Worm (Caenorhabditis elegans) whole organism, late embryonic: ENCODE data around the gene W06G6.10.

ENCODE experiments used
- C08G9.2 ChIP-seq: sonication (generic microtip); optimal IDR thresholded peaks from 2 replicates; lab custom pipeline; 2016; ENCODE audit warnings: mild to moderate bottlenecking, missing genetic modification characterization, moderate library complexity, missing compliant biosample characterization
- F13H6.1 ChIP-seq: sonication (generic microtip); optimal IDR thresholded peaks from 2 replicates; lab custom pipeline; 2016; ENCODE audit warnings: missing genetic modification characterization, missing compliant biosample characterization
- K02D7.2 ChIP-seq: sonication (generic microtip); optimal IDR thresholded peaks from 2 replicates; lab custom pipeline; 2017; ENCODE audit warnings: mild to moderate bottlenecking, missing genetic modification characterization, missing compliant biosample characterization
- K09A11.1 ChIP-seq: sonication (generic microtip); optimal IDR thresholded peaks from 2 replicates; lab custom pipeline; 2017; ENCODE audit warnings: antibody characterized with exemption, mild to moderate bottlenecking, missing genetic modification characterization, missing compliant biosample characterization; ENCODE audit not compliant: insufficient read depth
- Y22D7AL.16 ChIP-seq: sonication (generic microtip); optimal IDR thresholded peaks from 2 replicates; lab custom pipeline; 2016; ENCODE audit warnings: missing genetic modification characterization, missing compliant biosample characterization
- ahr-1 ChIP-seq: sonication (generic microtip); optimal IDR thresholded peaks from 2 replicates; lab custom pipeline; 2016; ENCODE audit warnings: missing genetic modification characterization, missing compliant biosample characterization
- ceh-14 ChIP-seq: sonication (generic microtip); optimal IDR thresholded peaks from 2 replicates; lab custom pipeline; 2016; ENCODE audit warnings: missing genotype, missing genetic modification characterization, missing compliant biosample characterization
- ceh-18 ChIP-seq: sonication (generic microtip); optimal IDR thresholded peaks from 2 replicates; lab custom pipeline; 2016; ENCODE audit warnings: missing genetic modification characterization, missing compliant biosample characterization
- ceh-19 ChIP-seq: fragments of 200-800 bp; sonication (Bioruptor generic); optimal IDR thresholded peaks from 2 replicates; lab custom pipeline; 2018; ENCODE audit warnings: mild to moderate bottlenecking, missing genetic modification characterization, missing compliant biosample characterization
- ceh-30 ChIP-seq: fragments of 150-350 bp; optimal IDR thresholded peaks from 2 replicates; lab custom pipeline; 2014; ENCODE audit warnings: missing biosample characterization, missing genetic modification characterization
- ceh-31 ChIP-seq: sonication (generic microtip); optimal IDR thresholded peaks from 2 replicates; lab custom pipeline; 2016; ENCODE audit warnings: missing genetic modification characterization, missing compliant biosample characterization
- ceh-6 ChIP-seq: fragments of 200-800 bp; sonication (Bioruptor generic); optimal IDR thresholded peaks from 2 replicates; lab custom pipeline; 2018; ENCODE audit warnings: mild to moderate bottlenecking, missing genetic modification characterization, missing compliant biosample characterization
- ceh-9 ChIP-seq: sonication (generic microtip); optimal IDR thresholded peaks from 2 replicates; lab custom pipeline; 2016; ENCODE audit warnings: mild to moderate bottlenecking, missing genetic modification characterization, inconsistent platforms, missing compliant biosample characterization
- dve-1 ChIP-seq: sonication (generic microtip); optimal IDR thresholded peaks from 2 replicates; lab custom pipeline; 2017; ENCODE audit warnings: antibody characterized with exemption, mild to moderate bottlenecking, missing genetic modification characterization, missing compliant biosample characterization
- elt-2 ChIP-seq: sonication (generic microtip); optimal IDR thresholded peaks from 2 replicates; lab custom pipeline; 2016; ENCODE audit warnings: missing genetic modification reagents, missing genetic modification characterization, missing compliant biosample characterization
- ets-4 ChIP-seq: sonication (generic microtip); optimal IDR thresholded peaks from 2 replicates; lab custom pipeline; 2016; ENCODE audit warnings: missing genetic modification characterization, missing compliant biosample characterization
- eyg-1 ChIP-seq: sonication (generic microtip); optimal IDR thresholded peaks from 2 replicates; lab custom pipeline; 2016; ENCODE audit warnings: missing genotype, missing genetic modification characterization, missing compliant biosample characterization
- fax-1 ChIP-seq: sonication (generic microtip); optimal IDR thresholded peaks from 2 replicates; lab custom pipeline; 2016; ENCODE audit warnings: missing genotype, missing genetic modification characterization, missing compliant biosample characterization
- fkh-10 ChIP-seq: fragments of 150-350 bp; optimal IDR thresholded peaks from 2 replicates; lab custom pipeline; 2014; ENCODE audit warnings: missing biosample characterization, missing genetic modification reagents, missing genetic modification characterization
- fkh-6 ChIP-seq: sonication (generic microtip); optimal IDR thresholded peaks from 2 replicates; lab custom pipeline; 2016; ENCODE audit warnings: missing genetic modification characterization, missing compliant biosample characterization
- hlh-13 ChIP-seq: fragments of 200-800 bp; sonication (Bioruptor generic); optimal IDR thresholded peaks from 2 replicates; lab custom pipeline; 2018; ENCODE audit warnings: mild to moderate bottlenecking, missing genetic modification characterization, missing compliant biosample characterization
- hlh-30 ChIP-seq: sonication (generic microtip); optimal IDR thresholded peaks from 2 replicates; lab custom pipeline; 2017; ENCODE audit warnings: antibody characterized with exemption, missing genetic modification characterization, missing compliant biosample characterization; ENCODE audit not compliant: insufficient read depth
- hlh-8 ChIP-seq: sonication (generic microtip); optimal IDR thresholded peaks from 2 replicates; lab custom pipeline; 2016; ENCODE audit warnings: missing genotype, missing genetic modification characterization, missing compliant biosample characterization
- lim-6 ChIP-seq: sonication (generic microtip); optimal IDR thresholded peaks from 2 replicates; lab custom pipeline; 2016; ENCODE audit warnings: missing genetic modification characterization, missing compliant biosample characterization
- lin-11 ChIP-seq: fragments of 200-800 bp; sonication (Bioruptor generic); optimal IDR thresholded peaks from 2 replicates; lab custom pipeline; 2018; ENCODE audit warnings: mild to moderate bottlenecking, missing genetic modification characterization, missing compliant biosample characterization
- mec-3 ChIP-seq: sonication (generic microtip); optimal IDR thresholded peaks from 2 replicates; lab custom pipeline; 2016; ENCODE audit warnings: borderline replicate concordance, missing genetic modification characterization, missing compliant biosample characterization
- nfya-1 ChIP-seq: sonication (generic microtip); optimal IDR thresholded peaks from 2 replicates; lab custom pipeline; 2017; ENCODE audit warnings: missing genetic modification characterization, mild to moderate bottlenecking, missing compliant biosample characterization, antibody characterized with exemption, moderate library complexity
- nhr-232 ChIP-seq: sonication (generic microtip); optimal IDR thresholded peaks from 2 replicates; lab custom pipeline; 2016; ENCODE audit warnings: missing genetic modification characterization, missing compliant biosample characterization
- npax-4 ChIP-seq: sonication (generic microtip); optimal IDR thresholded peaks from 2 replicates; lab custom pipeline; 2016; ENCODE audit warnings: missing genetic modification characterization, missing compliant biosample characterization
- pag-3 ChIP-seq: sonication (generic microtip); optimal IDR thresholded peaks from 2 replicates; lab custom pipeline; 2016; ENCODE audit warnings: missing compliant biosample characterization, missing genetic modification characterization, borderline replicate concordance
- pat-9 ChIP-seq: fragments of 200-800 bp; sonication (Bioruptor generic); optimal IDR thresholded peaks from 2 replicates; lab custom pipeline; 2018; ENCODE audit warnings: mild to moderate bottlenecking, missing genetic modification characterization, moderate library complexity, missing compliant biosample characterization
- pax-1 ChIP-seq: fragments of 150-350 bp; optimal IDR thresholded peaks from 2 replicates; lab custom pipeline; 2014; ENCODE audit warnings: missing biosample characterization, missing genetic modification characterization
- pha-4 ChIP-seq: fragments of 150-350 bp; optimal IDR thresholded peaks from 2 replicates; lab custom pipeline; 2018; ENCODE audit warnings: missing biosample characterization, missing genetic modification reagents, missing genetic modification characterization
- ref-2 ChIP-seq: sonication (generic microtip); optimal IDR thresholded peaks from 2 replicates; lab custom pipeline; 2016; ENCODE audit warnings: missing genetic modification characterization, missing compliant biosample characterization
- sox-2 ChIP-seq: fragments of 200-800 bp; sonication (Bioruptor generic); IDR thresholded peaks from 2 replicates; pipeline ENCODE4 v1.3.6; 2022; ENCODE audit warnings: missing genetic modification reagents, missing genetic modification characterization, missing compliant biosample characterization
- sox-4 ChIP-seq: sonication (generic microtip); optimal IDR thresholded peaks from 2 replicates; lab custom pipeline; 2017; ENCODE audit warnings: mild to moderate bottlenecking, missing genetic modification characterization, inconsistent platforms, missing compliant biosample characterization
- tbx-2 ChIP-seq: sonication (generic microtip); optimal IDR thresholded peaks from 2 replicates; lab custom pipeline; 2016; ENCODE audit warnings: missing genetic modification characterization, missing compliant biosample characterization
- ttx-3 ChIP-seq: sonication (generic microtip); optimal IDR thresholded peaks from 2 replicates; lab custom pipeline; 2016; ENCODE audit warnings: missing genetic modification reagents, missing genetic modification characterization, missing compliant biosample characterization
- unc-42 ChIP-seq: sonication (generic microtip); optimal IDR thresholded peaks from 2 replicates; lab custom pipeline; 2016; ENCODE audit warnings: missing genotype, missing genetic modification characterization, missing compliant biosample characterization
- unc-86 ChIP-seq: sonication (generic microtip); optimal IDR thresholded peaks from 2 replicates; lab custom pipeline; 2016; ENCODE audit warnings: missing genetic modification characterization, missing compliant biosample characterization
- zip-5 ChIP-seq: sonication (generic microtip); optimal IDR thresholded peaks from 2 replicates; lab custom pipeline; 2016; ENCODE audit warnings: missing genetic modification characterization, missing compliant biosample characterization
- ztf-16 ChIP-seq: sonication (generic microtip); optimal IDR thresholded peaks from 2 replicates; lab custom pipeline; 2017; ENCODE audit warnings: missing genetic modification characterization, missing compliant biosample characterization

Gene W06G6.10

DNA sequence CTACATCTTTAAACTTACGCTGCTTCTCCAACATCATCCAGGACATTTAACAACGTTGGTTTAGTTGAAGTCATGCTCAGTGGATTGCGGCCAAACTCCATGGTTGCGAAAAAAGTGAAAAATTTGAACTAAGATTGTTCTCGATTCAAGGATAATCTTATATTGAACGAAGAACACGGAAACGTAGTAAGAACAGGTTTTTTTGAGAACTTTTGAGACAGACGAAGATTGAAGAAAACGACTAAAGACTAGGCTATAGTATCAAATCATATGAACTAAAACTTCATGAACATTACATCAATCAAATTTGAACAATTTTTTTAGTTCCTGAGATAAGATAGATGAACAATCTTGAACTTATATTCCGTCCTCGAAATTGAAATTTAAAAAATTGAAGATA, at the start of gene W06G6.10:
Gene W06G6.10, minus strand, starts transcription at position 101 of the 400 bp plus-strand sequence.
- TF ChIP-seq hlh-13 (no peak), ets-4 (tag; lab: Kevin White, UChicago) (no peak), F13H6.1 (tag; lab: Kevin White, UChicago) (no peak), pha-4 (tag; lab: Kevin White, UChicago) (no peak), fkh-6 (tag; lab: Kevin White, UChicago) (no peak), eyg-1 (no peak), lin-11 (tag; lab: Kevin White, UChicago) (no peak), fax-1 (no peak)
- TF ChIP-seq, all 69 proteins: peak for 0

DNA sequence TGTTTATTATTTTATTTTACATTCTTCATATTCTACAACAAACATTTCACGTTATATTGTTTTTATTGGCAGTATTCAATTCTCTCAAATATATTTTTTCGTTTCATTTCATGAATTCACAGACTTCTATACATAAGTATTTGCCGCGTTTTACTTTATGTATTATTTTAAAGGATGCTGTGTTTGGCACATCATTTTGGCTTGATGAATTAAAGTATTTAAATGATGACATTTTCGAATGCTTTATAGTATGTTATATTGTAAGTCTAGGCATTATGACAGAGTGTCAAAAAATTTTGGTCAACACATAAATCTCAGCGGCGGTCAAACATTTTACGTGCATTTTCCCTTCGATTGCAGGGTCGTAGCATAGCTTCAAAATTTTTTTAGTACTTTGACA, 48.5 kb upstream of the W06G6.10 start:
- TF ChIP-seq zip-5 (no peak), hlh-13 (no peak), sox-2 (GFP tag; lab: Robert Waterston, UW) (no peak), nhr-232 (tag; lab: Kevin White, UChicago) (no peak), ztf-16 (tag; lab: Kevin White, UChicago) (no peak), C08G9.2 (tag; lab: Kevin White, UChicago) (no peak), elt-2 (tag; lab: Kevin White, UChicago) (no peak), npax-4 (tag; lab: Kevin White, UChicago) (no peak), fkh-10 (no peak), pax-1 (no peak), ref-2 (tag; lab: Kevin White, UChicago) (no peak), K09A11.1 (tag; lab: Kevin White, UChicago) (no peak), Y22D7AL.16 (tag; lab: Kevin White, UChicago) (no peak), ceh-18 (tag; lab: Kevin White, UChicago) (no peak), nfya-1 (no peak)

DNA sequence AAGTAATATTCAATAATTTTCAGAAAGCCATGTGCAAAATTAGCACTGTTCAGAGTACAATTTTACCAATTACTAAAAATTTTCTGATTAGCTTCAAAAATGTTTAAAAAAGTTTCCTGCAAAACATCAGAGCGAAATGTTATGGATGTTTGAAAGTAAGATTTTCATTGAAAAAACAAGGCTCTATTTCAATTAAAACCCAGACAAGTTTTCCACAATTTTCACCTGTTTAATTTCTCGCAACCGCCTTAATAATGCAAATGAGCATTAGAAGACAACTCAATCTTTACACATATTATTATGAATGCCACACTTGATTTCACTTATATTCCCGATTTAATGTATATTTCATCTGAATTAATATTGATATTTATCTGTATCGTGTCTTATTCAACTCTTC, 47.5 kb upstream of the W06G6.10 start, which contains the start of gene srz-101:
Gene srz-101, plus strand, starts transcription at position 301 of the 400 bp plus-strand sequence.
- TF ChIP-seq elt-2 (tag; lab: Kevin White, UChicago) = no peak
- no peak for TF ChIP-seq mec-3 (tag; lab: Kevin White, UChicago)
- TF ChIP-seq hlh-8 = no peak

DNA sequence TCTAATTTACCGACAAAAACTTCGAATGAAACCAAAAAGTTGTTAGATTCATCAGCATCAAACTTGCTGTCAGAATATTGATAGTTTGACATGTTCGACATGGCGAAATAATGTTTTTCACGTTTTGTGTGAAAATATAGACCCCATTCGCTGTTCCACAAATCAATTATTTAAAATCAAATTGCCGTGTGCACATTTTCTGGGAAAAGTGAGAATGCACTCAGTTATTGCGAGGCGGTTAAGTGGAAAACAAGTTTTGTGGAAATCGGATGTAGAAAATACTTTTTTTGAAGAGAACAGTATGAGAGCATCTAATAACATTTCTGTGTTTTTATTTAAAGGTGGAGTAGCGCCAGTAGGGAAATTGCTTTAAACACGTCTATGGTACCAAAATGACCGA, 46.7 kb upstream of the W06G6.10 start, which contains the start of gene srw-42:
Gene srw-42, minus strand, starts transcription at position 101 of the 400 bp plus-strand sequence.
- TF ChIP-seq C08G9.2 (tag; lab: Kevin White, UChicago) (no peak), pag-3 (tag; lab: Kevin White, UChicago) (no peak), ttx-3 (tag; lab: Kevin White, UChicago) (no peak), sox-2 (GFP tag; lab: Robert Waterston, UW) (no peak), fax-1 (no peak), K02D7.2 (tag; lab: Kevin White, UChicago) (no peak), hlh-30 (tag; lab: Kevin White, UChicago) (no peak), sox-4 (tag; lab: Kevin White, UChicago) (no peak)

- TF ChIP-seq ceh-30 (tag; lab: Kevin White, UChicago) = no peak
- no peak for TF ChIP-seq unc-86 (tag; lab: Kevin White, UChicago)
- no peak for TF ChIP-seq ceh-14
- TF ChIP-seq pha-4 (tag; lab: Kevin White, UChicago) = no peak
- TF ChIP-seq K02D7.2 (tag; lab: Kevin White, UChicago) = no peak
- no peak for TF ChIP-seq ceh-31 (tag; lab: Kevin White, UChicago)
- no peak for TF ChIP-seq ceh-19
- no peak for TF ChIP-seq ref-2 (tag; lab: Kevin White, UChicago)
- no peak for TF ChIP-seq lim-6
- no peak for TF ChIP-seq K09A11.1 (tag; lab: Kevin White, UChicago)
- no peak for TF ChIP-seq unc-42 (tag; lab: Kevin White, UChicago)
- no peak for TF ChIP-seq tbx-2 (tag; lab: Kevin White, UChicago)
- TF ChIP-seq pag-3 (tag; lab: Kevin White, UChicago) = no peak
- no peak for TF ChIP-seq hlh-13
- TF ChIP-seq ceh-9 (tag; lab: Kevin White, UChicago) = no peak
- TF ChIP-seq dve-1 (tag; lab: Kevin White, UChicago) = no peak
- TF ChIP-seq ceh-6 (GFP tag; lab: Kevin White, UChicago) = no peak
- no peak for TF ChIP-seq ahr-1 (tag; lab: Kevin White, UChicago)
- no peak for TF ChIP-seq pat-9
- no peak for TF ChIP-seq lin-11 (tag; lab: Kevin White, UChicago)
Measured at ce11 chrV:16692988-16693387, 46.0 kb upstream of the W06G6.10 start.
